Fruit fly (Drosophila melanogaster) whole organism, pupa: ENCODE results near the gene CG6295.

Source experiments
- CG12605 ChIP-seq: fragments of 200-800 bp; sonication (Bioruptor generic); IDR thresholded peaks from 2 replicates; pipeline ENCODE4 v1.3.6; 2022; ENCODE audit warnings: missing biosample characterization, missing genetic modification characterization
- CG17806 ChIP-seq: fragments of 200-800 bp; sonication (Bioruptor generic); optimal IDR thresholded peaks from 2 replicates; lab custom pipeline; 2018; ENCODE audit warnings: missing biosample characterization, mild to moderate bottlenecking, missing genetic modification characterization, moderate library complexity

DNA sequence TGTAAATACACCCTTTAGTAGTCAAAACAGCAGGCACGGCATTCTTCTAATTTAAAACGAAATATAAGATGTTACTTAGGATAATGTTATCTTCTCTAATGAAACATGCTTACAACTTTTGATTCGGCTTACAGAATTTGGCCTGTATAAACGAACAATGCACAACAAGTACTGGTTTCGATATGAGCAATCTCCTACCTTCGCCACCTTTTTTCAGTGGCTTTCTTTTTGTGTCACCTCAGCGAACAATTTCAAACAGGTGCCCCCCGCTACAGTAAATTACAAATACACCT lies 38.6 kb downstream of the CG6295 start:
- no peak for TF ChIP-seq CG17806 (tag; lab: Kevin White, UChicago)
- no peak for TF ChIP-seq CG12605 (GFP tag; lab: Robert Waterston, UW)
